Fruit fly (Drosophila melanogaster) whole organism, embryonic: ENCODE results near the gene loaf.

Source experiments
- Atf6 ChIP-seq: fragments of 200-800 bp; sonication (Bioruptor generic); IDR thresholded peaks from 2 replicates; pipeline ENCODE4 v1.3.6; 2022; ENCODE audit warnings: missing biosample characterization, missing genetic modification characterization
- Awh ChIP-seq: fragments of 200-800 bp; sonication (Bioruptor generic); IDR thresholded peaks from 2 replicates; pipeline ENCODE4, ENCODE4 v1.3.6; 2022; ENCODE audit warnings: missing biosample characterization, missing genetic modification characterization
- CG10321 ChIP-seq: fragments of 200-800 bp; sonication (Bioruptor generic); IDR thresholded peaks from 2 replicates; pipeline ENCODE4 v1.3.6; 2022; ENCODE audit warnings: missing biosample characterization, missing genetic modification characterization
- CG10462 ChIP-seq: fragments of 200-800 bp; sonication (Bioruptor generic); optimal IDR thresholded peaks from 2 replicates; lab custom pipeline; 2016; ENCODE audit warnings: missing biosample characterization, missing genetic modification characterization
- CG12236 ChIP-seq: fragments of 200-800 bp; sonication (Bioruptor generic); optimal IDR thresholded peaks from 2 replicates; lab custom pipeline; 2016; ENCODE audit warnings: missing biosample characterization, missing genetic modification characterization
- CG12659 ChIP-seq: fragments of 200-800 bp; sonication (Bioruptor generic); optimal IDR thresholded peaks from 3 replicates; lab custom pipeline; 2017; ENCODE audit warnings: mild to moderate bottlenecking, missing biosample characterization, missing genetic modification reagents, missing genetic modification characterization
- CG12769 ChIP-seq: fragments of 200-800 bp; sonication (Bioruptor generic); optimal IDR thresholded peaks from 2 replicates; lab custom pipeline; 2019; ENCODE audit warnings: missing biosample characterization, mild to moderate bottlenecking, missing genetic modification characterization, moderate library complexity
- CG13296 ChIP-seq: fragments of 200-800 bp; sonication (Bioruptor generic); optimal IDR thresholded peaks from 3 replicates; lab custom pipeline; 2018; ENCODE audit warnings: missing biosample characterization, mild to moderate bottlenecking, missing genetic modification characterization
- CG1647 ChIP-seq: fragments of 200-800 bp; sonication (Bioruptor generic); optimal IDR thresholded peaks from 3 replicates; lab custom pipeline; 2016; ENCODE audit warnings: missing biosample characterization, missing genetic modification characterization
- CG17328 ChIP-seq: fragments of 200-800 bp; sonication (Bioruptor generic); IDR thresholded peaks from 2 replicates; pipeline ENCODE4 v1.3.6; 2022; ENCODE audit warnings: missing biosample characterization, missing genetic modification characterization
- CG2199 ChIP-seq: fragments of 200-800 bp; sonication (Bioruptor generic); IDR thresholded peaks from 3 replicates; pipeline ENCODE4 v1.3.6; 2022; ENCODE audit warnings: missing biosample characterization, missing genetic modification characterization
- CG30020 ChIP-seq: fragments of 200-800 bp; optimal IDR thresholded peaks from 2 replicates; lab custom pipeline; 2019; ENCODE audit warnings: missing biosample characterization, mild to moderate bottlenecking, missing genetic modification characterization, moderate library complexity
- CG3838 ChIP-seq: fragments of 200-800 bp; sonication (Bioruptor generic); optimal IDR thresholded peaks from 3 replicates; lab custom pipeline; 2016; ENCODE audit warnings: missing biosample characterization, missing genetic modification characterization
- CG42726 ChIP-seq: fragments of 200-800 bp; sonication (Bioruptor generic); IDR thresholded peaks from 2 replicates; pipeline ENCODE4 v1.3.6; 2022; ENCODE audit warnings: missing biosample characterization, missing genetic modification characterization; ENCODE audit not compliant: partially characterized antibody
- CG4404 ChIP-seq: fragments of 200-800 bp; sonication (Bioruptor generic); IDR thresholded peaks from 2 replicates; pipeline ENCODE4 v1.3.6; 2022; ENCODE audit warnings: missing biosample characterization, missing genetic modification characterization
- CG4424 ChIP-seq: fragments of 200-800 bp; sonication (Bioruptor generic); optimal IDR thresholded peaks from 3 replicates; lab custom pipeline; 2016; ENCODE audit warnings: missing biosample characterization, missing genetic modification characterization
- CG6254 ChIP-seq: fragments of 200-800 bp; sonication (Bioruptor generic); optimal IDR thresholded peaks from 3 replicates; lab custom pipeline; 2017; ENCODE audit warnings: mild to moderate bottlenecking, missing biosample characterization, missing genetic modification reagents, missing genetic modification characterization
- CG6765 ChIP-seq: fragments of 200-800 bp; sonication (Bioruptor generic); optimal IDR thresholded peaks from 3 replicates; lab custom pipeline; 2017; ENCODE audit warnings: missing biosample characterization, mild to moderate bottlenecking, missing genetic modification characterization
- CG7372 ChIP-seq: fragments of 200-800 bp; sonication (Bioruptor generic); IDR thresholded peaks from 2 replicates; pipeline ENCODE4 v1.3.6; 2022; ENCODE audit warnings: missing biosample characterization, missing genetic modification characterization
- CG8359 ChIP-seq: fragments of 200-800 bp; sonication (Bioruptor generic); optimal IDR thresholded peaks from 2 replicates; lab custom pipeline; 2017; ENCODE audit warnings: missing biosample characterization, mild to moderate bottlenecking, missing genetic modification characterization, borderline replicate concordance
- CG9609 ChIP-seq: fragments of 200-800 bp; sonication (Bioruptor generic); optimal IDR thresholded peaks from 3 replicates; lab custom pipeline; 2016; ENCODE audit warnings: missing biosample characterization, missing genetic modification characterization
- CG9727 ChIP-seq: fragments of 200-800 bp; sonication (Bioruptor generic); optimal IDR thresholded peaks from 3 replicates; lab custom pipeline; 2017; ENCODE audit warnings: missing biosample characterization, mild to moderate bottlenecking, missing genetic modification characterization
- D ChIP-seq, 2 experiments: fragments of 200-800 bp in 1 of 2; fragments of >200 bp in 1 of 2; sonication (Bioruptor generic) in 1 of 2; optimal IDR thresholded peaks; 2 replicates in 1 of 2; 3 replicates in 1 of 2; lab custom pipeline; 2017; ENCODE audit warnings: mild to moderate bottlenecking in 1 of 2, missing biosample characterization in 1 of 2, missing genetic modification characterization in 1 of 2, missing genetic modification reagents in 1 of 2
- Dbx ChIP-seq: fragments of 200-800 bp; sonication (Bioruptor generic); IDR thresholded peaks from 3 replicates; pipeline ENCODE4 v1.3.6; 2022; ENCODE audit warnings: missing biosample characterization, missing genetic modification characterization
- Doc3 ChIP-seq: fragments of 200-800 bp; sonication (Bioruptor generic); IDR thresholded peaks from 3 replicates; pipeline ENCODE4 v1.3.6; 2022; ENCODE audit warnings: missing biosample characterization, missing genetic modification characterization; ENCODE audit not compliant: partially characterized antibody
- E2f1 ChIP-seq: fragments of 200-800 bp; sonication (Bioruptor generic); IDR thresholded peaks from 2 replicates; pipeline ENCODE4 v1.3.6; 2022; ENCODE audit warnings: missing biosample characterization, missing genetic modification characterization
- Elba2 ChIP-seq: fragments of 200-800 bp; sonication (Bioruptor generic); optimal IDR thresholded peaks from 3 replicates; lab custom pipeline; 2016; ENCODE audit warnings: missing biosample characterization, missing genetic modification characterization
- Ets97D ChIP-seq: fragments of 200-800 bp; sonication (Bioruptor generic); optimal IDR thresholded peaks from 3 replicates; lab custom pipeline; 2016; ENCODE audit warnings: missing biosample characterization, missing genetic modification characterization
- HLHmδ ChIP-seq: fragments of 200-800 bp; sonication (Bioruptor generic); optimal IDR thresholded peaks from 2 replicates; lab custom pipeline; 2018; ENCODE audit warnings: missing biosample characterization, mild to moderate bottlenecking, missing genetic modification characterization, moderate library complexity
- Rx ChIP-seq: fragments of 200-800 bp; sonication (Bioruptor generic); IDR thresholded peaks from 2 replicates; pipeline ENCODE4 v1.3.6; 2022; ENCODE audit warnings: missing biosample characterization, missing genetic modification characterization
- Six4 ChIP-seq: fragments of 200-800 bp; sonication (Bioruptor generic); optimal IDR thresholded peaks from 2 replicates; lab custom pipeline; 2016; ENCODE audit warnings: missing biosample characterization, missing genetic modification characterization
- Ssrp ChIP-seq: fragments of 200-800 bp; sonication (Bioruptor generic); optimal IDR thresholded peaks from 2 replicates; lab custom pipeline; 2018; ENCODE audit warnings: missing biosample characterization, mild to moderate bottlenecking, missing genetic modification characterization, moderate library complexity
- TFAM ChIP-seq: fragments of 200-800 bp; sonication (Bioruptor generic); optimal IDR thresholded peaks from 2 replicates; lab custom pipeline; 2017; ENCODE audit warnings: missing biosample characterization, missing genetic modification characterization, inconsistent platforms
- Trl ChIP-seq, 3 experiments: fragments of >200 bp in 2 of 3; fragments of 200-800 bp in 1 of 3; sonication (Bioruptor generic) in 1 of 3; optimal IDR thresholded peaks; 2 replicates in 1 of 3; 3 replicates in 2 of 3; lab custom pipeline; 2016 to 2017; ENCODE audit warnings: missing biosample characterization in 1 of 3, missing genetic modification characterization in 1 of 3
- ab ChIP-seq: fragments of 200-800 bp; sonication (Bioruptor generic); optimal IDR thresholded peaks from 2 replicates; lab custom pipeline; 2016; ENCODE audit warnings: missing biosample characterization, missing genetic modification characterization
- btn ChIP-seq: fragments of 200-800 bp; sonication (Bioruptor generic); optimal IDR thresholded peaks from 2 replicates; lab custom pipeline; 2016; ENCODE audit warnings: missing biosample characterization, missing genetic modification characterization
- crc ChIP-seq: fragments of 200-800 bp; sonication (Bioruptor generic); optimal IDR thresholded peaks from 2 replicates; lab custom pipeline; 2016; ENCODE audit warnings: missing biosample characterization, missing genetic modification characterization
- crol ChIP-seq: fragments of 200-800 bp; sonication (Bioruptor generic); IDR thresholded peaks from 2 replicates; pipeline ENCODE4 v1.3.6; 2022; ENCODE audit warnings: missing biosample characterization, missing genetic modification characterization
- dati ChIP-seq: fragments of 200-800 bp; sonication (Bioruptor generic); IDR thresholded peaks from 2 replicates; pipeline ENCODE4 v1.3.6; 2022; ENCODE audit warnings: missing biosample characterization, missing genetic modification characterization
- dimm ChIP-seq: fragments of 200-800 bp; sonication (Bioruptor generic); IDR thresholded peaks from 2 replicates; pipeline ENCODE4 v1.3.6; 2022; ENCODE audit warnings: missing biosample characterization, missing genetic modification characterization
- eve ChIP-seq, 2 experiments: fragments of >200 bp; optimal IDR thresholded peaks; 2 replicates each; lab custom pipeline; 2017; ENCODE audit warnings: missing biosample characterization in 2 of 2, missing genetic modification characterization in 2 of 2
- fd102C ChIP-seq: fragments of 200-800 bp; sonication (Bioruptor generic); optimal IDR thresholded peaks from 2 replicates; lab custom pipeline; 2018; ENCODE audit warnings: missing biosample characterization, mild to moderate bottlenecking, missing genetic modification characterization, moderate library complexity
- fd3F ChIP-seq: fragments of 200-800 bp; sonication (Bioruptor generic); optimal IDR thresholded peaks from 2 replicates; lab custom pipeline; 2018; ENCODE audit warnings: missing biosample characterization, mild to moderate bottlenecking, missing genetic modification characterization, moderate library complexity
- ham ChIP-seq: fragments of 200-800 bp; sonication (Bioruptor generic); IDR thresholded peaks from 2 replicates; pipeline ENCODE4 v1.3.6; 2022; ENCODE audit warnings: missing biosample characterization, missing genetic modification characterization
- kay ChIP-seq: fragments of 200-800 bp; sonication (Bioruptor generic); optimal IDR thresholded peaks from 2 replicates; lab custom pipeline; 2016; ENCODE audit warnings: missing biosample characterization, missing genetic modification characterization
- maf-S ChIP-seq: fragments of 200-800 bp; sonication (Bioruptor generic); optimal IDR thresholded peaks from 2 replicates; lab custom pipeline; 2016; ENCODE audit warnings: missing biosample characterization, missing genetic modification characterization
- onecut ChIP-seq: fragments of 200-800 bp; sonication (Bioruptor generic); IDR thresholded peaks from 2 replicates; pipeline ENCODE4 v1.3.6; 2022; ENCODE audit warnings: missing biosample characterization, missing genetic modification characterization
- ranshi ChIP-seq: fragments of 200-800 bp; sonication (Bioruptor generic); IDR thresholded peaks from 2 replicates; pipeline ENCODE4 v1.3.6; 2022; ENCODE audit warnings: missing biosample characterization, missing genetic modification characterization
- schlank ChIP-seq: fragments of 200-800 bp; sonication (Bioruptor generic); optimal IDR thresholded peaks from 2 replicates; lab custom pipeline; 2018; ENCODE audit warnings: missing biosample characterization, mild to moderate bottlenecking, missing genetic modification characterization
- sens-2 ChIP-seq: fragments of 200-800 bp; sonication (Bioruptor generic); IDR thresholded peaks from 2 replicates; pipeline ENCODE4 v1.3.6; 2022; ENCODE audit warnings: missing biosample characterization, missing genetic modification characterization
- sna ChIP-seq: fragments of 200-800 bp; sonication (Bioruptor generic); IDR thresholded peaks from 2 replicates; pipeline ENCODE4 v1.3.6; 2022; ENCODE audit warnings: missing biosample characterization, missing genetic modification characterization; ENCODE audit not compliant: partially characterized antibody
- trh ChIP-seq: fragments of 200-800 bp; sonication (Bioruptor generic); optimal IDR thresholded peaks from 2 replicates; lab custom pipeline; 2016; ENCODE audit warnings: missing biosample characterization, missing genetic modification characterization

loaf gene

dm6 chr3L:11721498-11721946, 44.5 kb downstream of the loaf start (continued):
- TF ChIP-seq CG13296 (GFP tag; lab: Kevin White, UChicago), result no peak
- TF ChIP-seq TFAM (GFP tag; lab: Kevin White, UChicago), result no peak
- no peak for TF ChIP-seq onecut
- no peak for TF ChIP-seq HLHmδ
- TF ChIP-seq Atf6, result no peak
- TF ChIP-seq Six4 (GFP tag; lab: Kevin White, UChicago), result no peak
- no peak for TF ChIP-seq CG12236 (GFP tag; lab: Kevin White, UChicago)
- TF ChIP-seq kay (GFP tag; lab: Kevin White, UChicago), result no peak
- no peak for TF ChIP-seq ham (GFP tag; lab: Robert Waterston, UW)
- no peak for TF ChIP-seq Trl (optimal IDR thresholded peaks at IDR 0.05; lab: Kevin White, UChicago)
- no peak for TF ChIP-seq Trl (GFP tag; optimal IDR thresholded peaks at IDR 0.05; lab: Kevin White, UChicago)
- TF ChIP-seq CG12659, result no peak
- TF ChIP-seq CG12769 (tag; lab: Kevin White, UChicago), result peak; percentile 52
- no peak for TF ChIP-seq sens-2 (GFP tag; lab: Robert Waterston, UW)
- TF ChIP-seq sna (GFP tag; lab: Robert Waterston, UW), result no peak
- no peak for TF ChIP-seq Dbx (GFP tag; lab: Robert Waterston, UW)
- no peak for TF ChIP-seq CG4404
- no peak for TF ChIP-seq trh (GFP tag; lab: Kevin White, UChicago)
- no peak for TF ChIP-seq dati
- no peak for TF ChIP-seq crc (GFP tag; lab: Kevin White, UChicago)
- no peak for TF ChIP-seq eve (GFP tag; optimal IDR thresholded peaks at IDR 0.05; lab: Kevin White, UChicago)
- no peak for TF ChIP-seq CG8359 (GFP tag; lab: Kevin White, UChicago)
- no peak for TF ChIP-seq Elba2 (GFP tag; lab: Kevin White, UChicago)
- no peak for TF ChIP-seq CG1647 (GFP tag; lab: Kevin White, UChicago)
- TF ChIP-seq E2f1 (GFP tag; lab: Robert Waterston, UW), result no peak
- TF ChIP-seq D (optimal IDR thresholded peaks at IDR 0.05; lab: Kevin White, UChicago), result no peak
- TF ChIP-seq D (GFP tag; optimal IDR thresholded peaks at IDR 0.05; lab: Kevin White, UChicago), result no peak
- no peak for TF ChIP-seq CG10462 (GFP tag; lab: Kevin White, UChicago)
- no peak for TF ChIP-seq Awh (GFP tag; lab: Robert Waterston, UW)
- no peak for TF ChIP-seq ab
- TF ChIP-seq Ssrp (tag; lab: Kevin White, UChicago), result no peak
- TF ChIP-seq CG6765 (GFP tag; lab: Kevin White, UChicago), result no peak
- TF ChIP-seq CG10321 (GFP tag; lab: Robert Waterston, UW), result no peak
- TF ChIP-seq maf-S (GFP tag; lab: Kevin White, UChicago), result no peak
- no peak for TF ChIP-seq CG2199
- no peak for TF ChIP-seq crol (GFP tag; lab: Robert Waterston, UW)
- no peak for TF ChIP-seq CG42726 (GFP tag; lab: Robert Waterston, UW)
- peak; percentile 42; the same call in 1 of the 2 replicates for TF ChIP-seq CG7372 (GFP tag; lab: Robert Waterston, UW)
- no peak for TF ChIP-seq dimm (GFP tag; lab: Robert Waterston, UW)
- TF ChIP-seq Rx (GFP tag; lab: Robert Waterston, UW), result no peak
- no peak for TF ChIP-seq CG3838 (GFP tag; lab: Kevin White, UChicago)
- TF ChIP-seq ranshi (GFP tag; lab: Robert Waterston, UW), result no peak
- TF ChIP-seq btn (GFP tag; lab: Kevin White, UChicago), result no peak
- TF ChIP-seq schlank (tag; lab: Kevin White, UChicago), result no peak
- no peak for TF ChIP-seq CG9727 (GFP tag; lab: Kevin White, UChicago)
- TF ChIP-seq fd102C, result no peak
- TF ChIP-seq CG6254 (GFP tag; lab: Kevin White, UChicago), result no peak
- TF ChIP-seq CG4424, result no peak
- no peak for TF ChIP-seq Doc3 (GFP tag; lab: Robert Waterston, UW)
- TF ChIP-seq fd3F, result peak; percentile 18
- TF ChIP-seq Ets97D, result no peak
- no peak for TF ChIP-seq CG9609 (GFP tag; lab: Kevin White, UChicago)
- TF ChIP-seq CG17328 (GFP tag; lab: Robert Waterston, UW), result no peak
- TF ChIP-seq CG30020, result no peak
